Fruit fly (Drosophila melanogaster): ENCODE data around the gene CG12093.

DNA sequence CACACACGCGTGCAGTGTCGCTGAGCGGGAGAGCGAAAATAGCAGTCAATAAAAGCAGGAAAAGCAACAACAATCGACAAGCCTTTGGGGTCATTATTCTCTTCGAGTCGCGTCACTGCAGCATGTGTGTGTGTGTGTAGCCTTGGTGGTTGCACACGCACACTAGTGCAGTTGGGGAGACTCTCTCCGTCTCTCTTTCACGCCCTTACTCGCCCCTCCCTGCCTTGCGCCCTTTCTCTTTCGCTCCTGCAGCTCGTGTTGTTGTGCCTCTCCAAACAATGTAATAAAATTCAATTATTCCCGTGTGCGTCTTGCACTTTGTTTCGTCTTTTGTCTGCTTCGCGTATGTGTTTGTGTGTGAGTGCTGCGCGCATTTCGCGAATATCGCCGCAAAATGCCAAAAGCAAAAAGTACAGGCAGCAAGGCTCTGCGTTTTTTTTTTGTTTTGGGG is 49.7 kb upstream of the CG12093 start:
- TF ChIP-seq CG34367 (tag; optimal IDR thresholded peaks at IDR 0.05) (no peak), Snoo (tag; optimal IDR thresholded peaks at IDR 0.05) (no peak), rn (GFP tag; IDR thresholded peaks at IDR 0.05) (no peak), gl (tag; optimal IDR thresholded peaks at IDR 0.05) (no peak), Pif1A (GFP tag; optimal IDR thresholded peaks at IDR 0.05) (no peak), EcR (GFP tag; optimal IDR thresholded peaks at IDR 0.05) (peak; percentile 98), D1 (tag; optimal IDR thresholded peaks at IDR 0.05) (no peak), CG4496 (GFP tag; IDR thresholded peaks at IDR 0.05) (no peak), CG8159 (tag; optimal IDR thresholded peaks at IDR 0.05) (no peak)
